Fruit fly (Drosophila melanogaster): Measurements from ENCODE around the gene Sfp26Ac.

- no peak for TF ChIP-seq CG1792 (GFP tag; optimal IDR thresholded peaks at IDR 0.05)
- no peak for TF ChIP-seq CG15514 (GFP tag; optimal IDR thresholded peaks at IDR 0.05)
- no peak for TF ChIP-seq CTCF (GFP tag; optimal IDR thresholded peaks at IDR 0.05)
- no peak for TF ChIP-seq CG9876 (GFP tag; optimal IDR thresholded peaks at IDR 0.05)
- TF ChIP-seq pum (GFP tag; optimal IDR thresholded peaks at IDR 0.05), result no peak
- no peak for TF ChIP-seq CG6683 (GFP tag; optimal IDR thresholded peaks at IDR 0.05)
- no peak for TF ChIP-seq CG10274 (GFP tag; optimal IDR thresholded peaks at IDR 0.05)
- no peak for TF ChIP-seq D (optimal IDR thresholded peaks at IDR 0.05)
- TF ChIP-seq D (GFP tag; optimal IDR thresholded peaks at IDR 0.05), result no peak
- TF ChIP-seq CG34376 (GFP tag; optimal IDR thresholded peaks at IDR 0.05), result no peak
- no peak for TF ChIP-seq Stat92E (GFP tag; optimal IDR thresholded peaks at IDR 0.05)
- TF ChIP-seq Sin3A (optimal IDR thresholded peaks at IDR 0.05), result no peak
- TF ChIP-seq Rfx (GFP tag; IDR thresholded peaks at IDR 0.05), result no peak
Observed at dm6 chr2L:5881181-5881580, 3.4 kb downstream of the Sfp26Ac start.
